Fruit fly (Drosophila melanogaster): ENCODE measurements around the gene CG9706.
A peak's percentile ranks its signal among the peaks of the same experiment; 100 is the strongest.

The CG9706 gene

DNA sequence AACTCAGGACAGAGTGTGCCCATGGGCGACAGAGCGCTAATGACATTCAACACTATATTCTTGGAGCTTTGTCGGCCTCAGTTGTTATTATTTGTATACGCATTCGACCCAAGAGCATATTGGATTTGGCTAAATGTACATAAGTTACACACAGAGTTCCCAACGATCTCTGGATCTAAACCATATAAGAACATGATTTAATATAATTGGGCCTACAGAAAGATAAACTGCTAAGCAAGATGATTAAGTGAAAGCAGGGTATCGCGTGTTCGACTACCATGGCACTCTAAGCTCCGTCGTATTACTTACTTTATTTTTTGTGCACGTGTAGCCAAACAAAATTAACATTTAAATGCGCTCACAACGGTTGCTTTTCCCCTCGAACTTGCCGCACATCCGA is 22.5 kb upstream of the CG9706 start:
- TF ChIP-seq CG7045 (GFP tag; optimal IDR thresholded peaks at IDR 0.05) (no peak), Hr96 (GFP tag; optimal IDR thresholded peaks at IDR 0.05) (no peak), cic (GFP tag; optimal IDR thresholded peaks at IDR 0.05) (no peak), CG11617 (GFP tag; optimal IDR thresholded peaks at IDR 0.05) (no peak), CG14711 (tag; optimal IDR thresholded peaks at IDR 0.05) (no peak), cnc (optimal IDR thresholded peaks at IDR 0.05) (no peak), pad (GFP tag; optimal IDR thresholded peaks at IDR 0.05) (no peak), toe (GFP tag; optimal IDR thresholded peaks at IDR 0.05) (no peak), tj (GFP tag; optimal IDR thresholded peaks at IDR 0.05) (no peak), Clk (GFP tag; optimal IDR thresholded peaks at IDR 0.05) (no peak), CG7101 (tag; optimal IDR thresholded peaks at IDR 0.05) (no peak), CG33017 (tag; optimal IDR thresholded peaks at IDR 0.05) (no peak), bab1 (GFP tag; optimal IDR thresholded peaks at IDR 0.05) (no peak)

DNA sequence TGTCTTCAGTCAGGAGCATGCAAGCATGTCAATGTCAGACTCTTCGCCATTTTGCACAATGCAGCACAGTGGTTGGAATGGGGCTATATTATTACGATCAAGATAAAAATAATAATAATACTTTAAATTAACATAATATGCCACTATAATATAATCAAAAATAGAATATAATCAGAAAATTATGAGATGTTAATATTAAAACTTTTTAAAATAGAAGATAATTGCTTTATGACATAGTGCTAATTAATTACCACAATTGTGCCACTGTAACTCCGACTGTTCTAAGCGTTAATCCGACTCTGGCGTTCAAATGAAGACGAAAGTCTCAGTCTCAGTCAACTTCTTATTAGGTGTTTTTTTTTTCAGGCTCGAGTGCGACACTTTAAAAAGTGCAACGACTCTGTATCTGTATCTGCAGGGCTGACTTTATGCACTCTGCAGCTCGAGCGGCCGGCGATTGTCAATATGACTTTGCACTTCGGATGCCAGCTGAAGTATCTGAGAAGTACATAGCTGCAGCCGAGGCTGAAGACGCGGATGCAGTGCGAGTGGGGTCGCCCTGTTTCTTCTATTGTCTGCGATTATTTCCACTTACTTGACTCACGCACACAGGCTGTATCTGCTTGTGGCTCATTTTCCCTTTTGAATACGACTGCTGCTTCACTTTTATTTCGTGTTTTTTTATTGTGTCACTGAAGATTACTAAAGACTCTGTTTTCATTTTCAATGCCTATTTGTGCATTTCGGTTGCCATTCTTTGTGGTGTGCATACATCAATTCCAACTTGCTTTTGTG is 20.4 kb upstream of the CG9706 start:
- TF ChIP-seq CG14711 (tag; optimal IDR thresholded peaks at IDR 0.05), result no peak
- TF ChIP-seq CG11617 (GFP tag; optimal IDR thresholded peaks at IDR 0.05), result no peak

DNA sequence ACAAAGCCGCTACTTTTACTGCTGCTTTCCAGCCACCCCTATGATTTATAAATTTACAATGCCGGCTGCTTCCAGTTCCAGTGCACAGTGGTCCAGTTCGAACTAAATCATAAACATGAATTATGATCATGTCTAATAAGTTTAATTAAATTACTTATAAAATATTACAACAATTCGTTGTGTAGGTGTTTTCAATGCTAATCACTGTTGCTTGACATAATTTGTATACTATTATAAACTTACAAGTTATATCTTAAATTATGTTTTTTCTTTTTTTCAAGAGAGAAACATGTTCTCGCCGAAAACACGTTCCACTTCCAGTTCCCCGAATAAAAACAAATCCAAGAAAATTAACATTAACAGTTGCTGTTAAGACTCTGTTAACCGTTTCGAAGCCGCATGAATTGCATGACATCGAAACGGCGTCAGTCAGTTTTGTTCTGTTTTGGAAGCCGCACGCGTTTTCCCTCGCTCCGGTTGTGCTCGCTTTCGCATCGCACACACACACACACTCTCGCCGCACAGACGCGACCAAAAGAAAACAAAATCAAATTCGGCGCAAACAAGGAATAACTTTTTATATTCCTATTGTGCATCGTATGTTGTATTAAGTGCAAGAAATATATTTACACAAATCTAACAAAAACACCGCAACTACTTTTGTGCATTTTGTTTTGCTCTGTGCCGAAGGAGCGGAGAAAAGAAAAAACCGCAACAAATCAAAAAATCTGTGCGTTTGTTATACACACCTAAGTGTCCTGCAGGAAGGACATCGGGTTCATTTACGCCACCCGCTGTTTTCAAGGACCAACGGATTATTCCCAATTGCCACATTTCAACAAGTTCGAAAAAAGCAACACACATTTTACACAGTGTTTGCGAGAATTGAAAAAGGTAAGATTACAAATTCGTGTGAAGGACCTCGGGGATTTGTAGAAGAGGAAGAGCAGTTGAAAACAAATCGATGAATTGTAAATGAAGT is 16.9 kb upstream of the CG9706 start, which contains the start of gene Nrt:
TSS of gene Nrt (plus strand) at position 426 of the 982 bp plus-strand sequence.
- TF ChIP-seq ovo (GFP tag; optimal IDR thresholded peaks at IDR 0.05) (peak; percentile 10), CG5204 (GFP tag; optimal IDR thresholded peaks at IDR 0.05) (no peak), CG1620 (GFP tag; optimal IDR thresholded peaks at IDR 0.05) (no peak), CG33017 (tag; optimal IDR thresholded peaks at IDR 0.05) (peak; percentile 52), Clk (GFP tag; optimal IDR thresholded peaks at IDR 0.05) (no peak), toe (GFP tag; optimal IDR thresholded peaks at IDR 0.05) (no peak), pad (GFP tag; optimal IDR thresholded peaks at IDR 0.05) (peak; percentile 86), CG14711 (tag; optimal IDR thresholded peaks at IDR 0.05) (peak; percentile 28), CG7045 (GFP tag; optimal IDR thresholded peaks at IDR 0.05) (peak; percentile 46), bab1 (GFP tag; optimal IDR thresholded peaks at IDR 0.05) (peak; percentile 51), Crg-1 (GFP tag; optimal IDR thresholded peaks at IDR 0.05) (no peak), CG11617 (GFP tag; optimal IDR thresholded peaks at IDR 0.05) (no peak), kay (GFP tag; ENCODE audit: borderline replicate concordance) (no peak), cnc (optimal IDR thresholded peaks at IDR 0.05) (no peak), Hr96 (GFP tag; optimal IDR thresholded peaks at IDR 0.05) (no peak), Mnt (GFP tag; optimal IDR thresholded peaks at IDR 0.05) (no peak), cic (GFP tag; optimal IDR thresholded peaks at IDR 0.05) (no peak), tj (GFP tag; optimal IDR thresholded peaks at IDR 0.05) (no peak), CG7101 (tag; optimal IDR thresholded peaks at IDR 0.05) (peak; percentile 53), CG12768 (GFP tag; optimal IDR thresholded peaks at IDR 0.05) (peak; percentile 27)

DNA sequence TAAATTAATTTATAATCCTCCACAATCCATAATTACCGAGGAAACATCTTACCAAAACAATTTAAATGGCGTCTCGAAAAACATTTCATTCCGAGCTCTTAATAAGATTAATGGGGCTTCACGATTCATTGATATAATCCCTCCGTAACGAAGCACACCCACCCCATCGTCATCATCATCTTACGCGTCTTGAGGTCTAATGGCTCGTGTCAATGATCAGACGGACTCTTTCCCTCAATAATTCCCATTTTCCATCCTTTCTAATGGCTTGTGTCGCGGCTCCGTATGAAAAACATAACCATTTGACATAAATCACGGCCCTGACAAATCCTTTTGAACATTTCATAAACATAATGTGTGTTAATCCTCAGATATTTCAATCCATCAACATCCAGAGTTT is 15.9 kb upstream of the CG9706 start:
- TF ChIP-seq CG7101 (tag; optimal IDR thresholded peaks at IDR 0.05) (no peak), CG14711 (tag; optimal IDR thresholded peaks at IDR 0.05) (no peak), CG1620 (GFP tag; optimal IDR thresholded peaks at IDR 0.05) (no peak), cnc (optimal IDR thresholded peaks at IDR 0.05) (no peak), CG11617 (GFP tag; optimal IDR thresholded peaks at IDR 0.05) (no peak), Mnt (GFP tag; optimal IDR thresholded peaks at IDR 0.05) (no peak), CG5204 (GFP tag; optimal IDR thresholded peaks at IDR 0.05) (no peak), Crg-1 (GFP tag; optimal IDR thresholded peaks at IDR 0.05) (no peak), toe (GFP tag; optimal IDR thresholded peaks at IDR 0.05) (no peak), bab1 (GFP tag; optimal IDR thresholded peaks at IDR 0.05) (no peak), Hr96 (GFP tag; optimal IDR thresholded peaks at IDR 0.05) (no peak), CG7045 (GFP tag; optimal IDR thresholded peaks at IDR 0.05) (no peak), pad (GFP tag; optimal IDR thresholded peaks at IDR 0.05) (no peak)

DNA sequence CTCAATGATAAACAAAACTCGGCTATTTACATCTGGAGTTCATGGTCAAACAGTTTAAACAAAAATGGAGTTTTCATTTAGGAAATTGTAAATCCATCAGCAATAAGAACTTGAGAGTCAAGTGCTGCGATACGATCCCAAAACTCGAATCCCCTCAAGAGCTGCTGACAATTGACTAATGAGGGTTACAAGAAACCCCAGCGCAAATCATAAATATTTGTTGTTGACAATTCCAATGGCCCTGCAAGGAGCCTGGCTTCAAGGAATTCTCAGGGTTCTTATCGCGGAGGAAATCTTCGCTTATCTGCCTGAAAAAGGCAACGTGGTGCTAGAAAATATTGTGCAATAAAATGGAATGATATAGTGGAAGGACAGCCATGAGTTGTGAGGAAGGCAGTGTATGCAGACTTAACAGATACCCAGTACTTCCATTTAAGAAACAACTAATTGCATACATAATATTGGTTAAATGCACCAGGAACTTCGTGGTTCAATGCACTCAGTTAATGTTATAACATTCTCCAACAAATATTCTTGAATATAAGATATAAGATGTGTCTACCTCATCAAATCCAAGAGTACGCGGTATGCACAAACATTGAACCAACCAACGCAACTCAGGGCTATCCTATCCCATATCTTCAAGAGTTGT is 14.7 kb upstream of the CG9706 start:
- no peak for TF ChIP-seq CG12768 (GFP tag; optimal IDR thresholded peaks at IDR 0.05)
- no peak for TF ChIP-seq Mnt (GFP tag; optimal IDR thresholded peaks at IDR 0.05)
- no peak for TF ChIP-seq CG14711 (tag; optimal IDR thresholded peaks at IDR 0.05)

DNA sequence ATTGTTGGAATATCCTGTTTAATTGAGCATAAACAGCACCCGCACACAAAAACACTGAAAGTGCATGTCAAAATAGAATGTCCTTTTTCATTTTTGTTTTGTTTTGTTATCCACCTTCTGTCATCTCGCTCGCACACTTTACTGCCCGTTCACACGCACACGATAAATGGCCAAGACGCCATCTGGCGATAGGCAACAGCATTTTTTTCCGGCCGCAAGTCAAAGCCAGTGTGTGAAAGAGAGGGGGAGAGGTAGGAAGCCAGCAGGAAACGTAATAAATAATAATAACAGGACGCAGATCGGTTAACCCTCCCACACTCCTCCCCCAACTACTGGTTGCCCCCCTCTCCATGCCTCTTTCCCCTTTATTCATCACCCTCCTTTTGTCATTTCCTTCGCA is 12.9 kb upstream of the CG9706 start:
- TF ChIP-seq toe (GFP tag; optimal IDR thresholded peaks at IDR 0.05) (no peak), bab1 (GFP tag; optimal IDR thresholded peaks at IDR 0.05) (peak; percentile 33)
